Worm (Caenorhabditis elegans) whole organism, L4 larva: Measurements from ENCODE around the gene ZK757.1.

Source experiments
- F10B5.3 ChIP-seq: sonication (generic microtip); optimal IDR thresholded peaks from 2 replicates; lab custom pipeline; 2016; ENCODE audit warnings: mild to moderate bottlenecking, missing genetic modification characterization, missing compliant biosample characterization
- aha-1 ChIP-seq: fragments of 150-350 bp; peaks from one replicate; lab custom pipeline; 2014; ENCODE audit warnings: missing biosample characterization, missing genetic modification characterization
- arid-1 ChIP-seq: fragments of 200-800 bp; sonication (Bioruptor generic); conservative IDR thresholded peaks from 2 replicates; pipeline ENCODE4 v1.3.6; 2022; ENCODE audit warnings: missing genetic modification reagents, missing genetic modification characterization, missing compliant biosample characterization
- ceh-20 ChIP-seq: fragments of 200-800 bp; sonication (Bioruptor generic); IDR thresholded peaks from 2 replicates; pipeline ENCODE4 v1.3.6; 2022; ENCODE audit warnings: missing genetic modification reagents, missing genetic modification characterization, missing compliant biosample characterization
- ceh-28 ChIP-seq: fragments of 150-350 bp; optimal IDR thresholded peaks from 2 replicates; lab custom pipeline; 2014; ENCODE audit warnings: missing biosample characterization, missing genetic modification reagents, missing genetic modification characterization
- ceh-82 ChIP-seq: sonication (generic microtip); optimal IDR thresholded peaks from 2 replicates; lab custom pipeline; 2017; ENCODE audit warnings: missing biosample characterization, missing genetic modification characterization
- ctbp-1 ChIP-seq: fragments of 200-800 bp; sonication (Bioruptor generic); IDR thresholded peaks from 2 replicates; pipeline ENCODE4 v1.3.6; 2022; ENCODE audit warnings: missing genetic modification reagents, missing genetic modification characterization, missing compliant biosample characterization
- egl-27 ChIP-seq: sonication (generic microtip); optimal IDR thresholded peaks from 3 replicates; lab custom pipeline; 2017; ENCODE audit warnings: missing biosample characterization, missing genetic modification reagents, missing genetic modification characterization
- fkh-10 ChIP-seq: fragments of 150-350 bp; optimal IDR thresholded peaks from 2 replicates; lab custom pipeline; 2014; ENCODE audit warnings: missing biosample characterization, missing genetic modification reagents, missing genetic modification characterization
- gei-8 ChIP-seq: fragments of 200-800 bp; sonication (Bioruptor generic); optimal IDR thresholded peaks from 2 replicates; lab custom pipeline; 2018; ENCODE audit warnings: mild to moderate bottlenecking, missing genetic modification characterization, missing compliant biosample characterization
- hif-1 ChIP-seq, 2 experiments: sonication (generic microtip); optimal IDR thresholded peaks; 2 replicates each; lab custom pipeline; 2016 to 2017; ENCODE audit warnings: missing compliant biosample characterization in 2 of 2, missing genetic modification characterization in 2 of 2, missing genetic modification reagents in 2 of 2, missing genotype in 2 of 2, mild to moderate bottlenecking in 1 of 2
- hlh-11 ChIP-seq: fragments of 200-800 bp; sonication (Bioruptor generic); optimal IDR thresholded peaks from 2 replicates; lab custom pipeline; 2018; ENCODE audit warnings: mild to moderate bottlenecking, missing genetic modification characterization, missing compliant biosample characterization
- lin-13 ChIP-seq: fragments of 150-350 bp; optimal IDR thresholded peaks from 2 replicates; lab custom pipeline; 2014; ENCODE audit warnings: missing biosample characterization, missing genetic modification reagents, missing genetic modification characterization
- lin-15B ChIP-seq: fragments of 150-350 bp; sonication (generic microtip); optimal IDR thresholded peaks from 3 replicates; lab custom pipeline; 2014; ENCODE audit warnings: missing biosample characterization, missing genetic modification characterization
- lin-39 ChIP-seq: fragments of 150-350 bp; optimal IDR thresholded peaks from 2 replicates; lab custom pipeline; 2014; ENCODE audit warnings: missing biosample characterization, missing genetic modification reagents, missing genetic modification characterization
- mdl-1 ChIP-seq, 2 experiments: fragments of 150-350 bp in 1 of 2; sonication (generic microtip) in 1 of 2; optimal IDR thresholded peaks; 2 replicates each; lab custom pipeline; 2014 to 2017; ENCODE audit warnings: missing biosample characterization in 2 of 2, missing genetic modification characterization in 2 of 2
- mep-1 ChIP-seq: fragments of 150-350 bp; sonication (generic microtip); optimal IDR thresholded peaks from 3 replicates; lab custom pipeline; 2014; ENCODE audit warnings: missing biosample characterization, missing genetic modification characterization
- mes-2 ChIP-seq: sonication (generic microtip); optimal IDR thresholded peaks from 2 replicates; lab custom pipeline; 2016; ENCODE audit warnings: missing genotype, mild to moderate bottlenecking, missing genetic modification characterization, missing compliant biosample characterization; ENCODE audit not compliant: poor library complexity, severe bottlenecking
- mxl-3 ChIP-seq: fragments of 200-800 bp; sonication (Bioruptor generic); optimal IDR thresholded peaks from 2 replicates; lab custom pipeline; 2018; ENCODE audit warnings: mild to moderate bottlenecking, missing genetic modification characterization, missing compliant biosample characterization
- nhr-11 ChIP-seq: fragments of 150-350 bp; optimal IDR thresholded peaks from 2 replicates; lab custom pipeline; 2014; ENCODE audit warnings: missing biosample characterization, missing genetic modification characterization
- nhr-25 ChIP-seq: sonication (generic microtip); optimal IDR thresholded peaks from 2 replicates; lab custom pipeline; 2017; ENCODE audit warnings: missing genetic modification characterization, mild to moderate bottlenecking, missing compliant biosample characterization, antibody characterized with exemption, moderate library complexity, borderline replicate concordance; ENCODE audit not compliant: insufficient read depth
- nhr-28 ChIP-seq: fragments of 150-350 bp; optimal IDR thresholded peaks from 2 replicates; lab custom pipeline; 2014; ENCODE audit warnings: missing biosample characterization, missing genetic modification characterization
- nhr-42 ChIP-seq: fragments of 200-800 bp; sonication (Bioruptor generic); IDR thresholded peaks from 2 replicates; pipeline ENCODE4 v1.3.6; 2022; ENCODE audit warnings: missing genetic modification characterization, missing compliant biosample characterization
- nhr-48 ChIP-seq: sonication (generic microtip); optimal IDR thresholded peaks from 2 replicates; lab custom pipeline; 2016; ENCODE audit warnings: mild to moderate bottlenecking, missing genetic modification characterization, missing compliant biosample characterization
- saeg-2 ChIP-seq: fragments of 200-800 bp; sonication (Bioruptor generic); IDR thresholded peaks from 2 replicates; pipeline ENCODE4 v1.3.6; 2022; ENCODE audit warnings: missing genetic modification reagents, missing genetic modification characterization, missing compliant biosample characterization
- sdz-12 ChIP-seq: fragments of 200-800 bp; sonication (Bioruptor generic); optimal IDR thresholded peaks from 2 replicates; lab custom pipeline; 2018; ENCODE audit warnings: mild to moderate bottlenecking, missing genetic modification characterization, missing compliant biosample characterization
- spr-3 ChIP-seq: fragments of 200-800 bp; sonication (Bioruptor generic); optimal IDR thresholded peaks from 2 replicates; lab custom pipeline; 2018; ENCODE audit warnings: mild to moderate bottlenecking, missing genetic modification characterization, missing compliant biosample characterization
- tra-1 ChIP-seq: fragments of 200-800 bp; sonication (Bioruptor generic); IDR thresholded peaks from 2 replicates; pipeline ENCODE4 v1.3.6; 2022; ENCODE audit warnings: missing genetic modification reagents, missing genetic modification characterization, missing compliant biosample characterization
- unc-62 ChIP-seq, 3 experiments: fragments of 150-350 bp in 1 of 3; sonication (generic microtip); optimal IDR thresholded peaks in 2 of 3; peaks in 1 of 3; 1 replicate in 1 of 3; 2 replicates in 2 of 3; lab custom pipeline; 2014 to 2017; ENCODE audit warnings: missing biosample characterization in 3 of 3, missing genetic modification characterization in 3 of 3, missing genetic modification reagents in 3 of 3, missing genotype in 1 of 3
- zfp-2 ChIP-seq: sonication (generic microtip); optimal IDR thresholded peaks from 2 replicates; lab custom pipeline; 2016; ENCODE audit warnings: mild to moderate bottlenecking, missing genetic modification characterization, missing compliant biosample characterization
- ztf-11 ChIP-seq: fragments of 150-350 bp; optimal IDR thresholded peaks from 2 replicates; lab custom pipeline; 2014; ENCODE audit warnings: missing biosample characterization, missing genetic modification characterization

ZK757.1 gene

ce11 chrIII:9903694-9904292, 32.9 kb upstream of the ZK757.1 start (continued):
- TF ChIP-seq spr-3 (no peak), arid-1 (GFP tag; lab: Robert Waterston, UW) (no peak), ceh-28 (tag; lab: Kevin White, UChicago) (no peak), egl-27 (no peak), fkh-10 (GFP tag; lab: Kevin White, UChicago) (no peak)

- TF ChIP-seq ceh-82 (tag; lab: Kevin White, UChicago) (no peak), aha-1 (tag; lab: Kevin White, UChicago) (peak; percentile 54)
These were observed 28.8 kb upstream of the ZK757.1 start for ce11 chrIII:9899720-9900119.

ce11 chrIII:9892855-9893254, 21.9 kb upstream of the ZK757.1 start, which contains the start of gene mam-7:
mam-7 (plus strand) TSS chrIII:9893155.
- TF ChIP-seq lin-15B (tag; lab: Kevin White, UChicago) = no peak
- TF ChIP-seq, all 104 proteins: peak for 0

ce11 chrIII:9891324-9891723, 20.4 kb upstream of the ZK757.1 start, which contains the start of gene alg-4:
alg-4 (minus strand) TSS chrIII:9891424.
- TF ChIP-seq mdl-1 (tag; optimal IDR thresholded peaks at IDR 0.05; lab: Kevin White, UChicago) (no peak), saeg-2 (GFP tag; lab: Robert Waterston, UW) (no peak), tra-1 (no peak), nhr-28 (tag; lab: Kevin White, UChicago) (no peak), ceh-20 (GFP tag; lab: Robert Waterston, UW) (no peak), nhr-25 (tag; lab: Kevin White, UChicago) (no peak), mep-1 (tag; lab: Kevin White, UChicago) (no peak), mes-2 (tag; lab: Kevin White, UChicago) (no peak), gei-8 (no peak), hif-1 (tag; optimal IDR thresholded peaks at IDR 0.05; lab: Kevin White, UChicago) (no peak), ztf-11 (tag; lab: Kevin White, UChicago) (no peak), lin-15B (tag; lab: Kevin White, UChicago) (no peak), zfp-2 (tag; lab: Kevin White, UChicago) (no peak), F10B5.3 (tag; lab: Kevin White, UChicago) (no peak), ctbp-1 (GFP tag; lab: Robert Waterston, UW) (no peak), hlh-11 (no peak), sdz-12 (GFP tag; lab: Kevin White, UChicago) (no peak), nhr-48 (tag; lab: Kevin White, UChicago) (no peak), nhr-11 (tag; lab: Kevin White, UChicago) (no peak), mxl-3 (GFP tag; lab: Kevin White, UChicago) (no peak)

ce11 chrIII:9886323-9886722, 15.4 kb upstream of the ZK757.1 start:
- TF ChIP-seq lin-13 (GFP tag; lab: Kevin White, UChicago) (no peak), nhr-42 (GFP tag; lab: Robert Waterston, UW) (no peak), unc-62 (GFP tag; optimal IDR thresholded peaks at IDR 0.05 in 1 of 2; lab: Kevin White, UChicago) (peak in 1 of 2 experiments; percentile 31), unc-62 (tag; optimal IDR thresholded peaks at IDR 0.05; lab: Kevin White, UChicago) (no peak), aha-1 (tag; lab: Kevin White, UChicago) (peak; percentile 94), lin-39 (tag; lab: Kevin White, UChicago) (no peak)
